Fruit fly (Drosophila melanogaster): Measurements from ENCODE around the gene Acox3.

Acox3 gene

dm6 chr2L:6447581-6448333 is 446 bp downstream of the Acox3 start (continued):
- no peak for TF ChIP-seq Camta (GFP tag; optimal IDR thresholded peaks at IDR 0.05)
- no peak for TF ChIP-seq Fer3 (tag; optimal IDR thresholded peaks at IDR 0.05)
- TF ChIP-seq HLH4C (GFP tag; IDR thresholded peaks at IDR 0.05; ENCODE audit: partially characterized antibody) = 0 out of 3 replicates have a peak, but pooled peaks have one; percentile 26
- no peak for TF ChIP-seq Hand (GFP tag; optimal IDR thresholded peaks at IDR 0.05)
- TF ChIP-seq CG2199 (GFP tag; IDR thresholded peaks at IDR 0.05) = no peak
- peak; percentile 88 for TF ChIP-seq CG2116 (GFP tag; optimal IDR thresholded peaks at IDR 0.05)
- peak; percentile 84 for TF ChIP-seq Hey (tag; optimal IDR thresholded peaks at IDR 0.05)
- no peak for TF ChIP-seq lbe (GFP tag; optimal IDR thresholded peaks at IDR 0.05)
- TF ChIP-seq CG17802 (tag; optimal IDR thresholded peaks at IDR 0.05) = no peak
- TF ChIP-seq slbo (GFP tag; IDR thresholded peaks at IDR 0.05) = no peak
- TF ChIP-seq danr (GFP tag; IDR thresholded peaks at IDR 0.05) = no peak
- TF ChIP-seq gcm (GFP tag; optimal IDR thresholded peaks at IDR 0.05) = peak; percentile 20
- no peak for TF ChIP-seq Kr (GFP tag; optimal IDR thresholded peaks at IDR 0.05)
- TF ChIP-seq Dad (GFP tag; optimal IDR thresholded peaks at IDR 0.05) = no peak
- 0 out of 2 replicates have a peak, but pooled peaks have one; percentile 18 for TF ChIP-seq ara (GFP tag; IDR thresholded peaks at IDR 0.05)
- no peak for TF ChIP-seq mld (GFP tag; IDR thresholded peaks at IDR 0.05; ENCODE audit: partially characterized antibody)
- TF ChIP-seq trem (tag; optimal IDR thresholded peaks at IDR 0.05) = no peak
- TF ChIP-seq cad (GFP tag; optimal IDR thresholded peaks at IDR 0.05) = no peak
- TF ChIP-seq ERR (GFP tag; optimal IDR thresholded peaks at IDR 0.05) = no peak
- peak; percentile 99 for TF ChIP-seq CG5180 (GFP tag; optimal IDR thresholded peaks at IDR 0.05)
- TF ChIP-seq CG11398 (GFP tag; optimal IDR thresholded peaks at IDR 0.05) = no peak
- no peak for TF ChIP-seq emc (GFP tag; optimal IDR thresholded peaks at IDR 0.05)
- TF ChIP-seq Mes4 (GFP tag; optimal IDR thresholded peaks at IDR 0.05) = no peak
- no peak for TF ChIP-seq gt (GFP tag; IDR thresholded peaks at IDR 0.05)
- TF ChIP-seq org-1 (GFP tag; optimal IDR thresholded peaks at IDR 0.05) = no peak
- no peak for TF ChIP-seq croc (GFP tag; conservative IDR thresholded peaks at IDR 0.05)
- TF ChIP-seq CHES-1-like (GFP tag; optimal IDR thresholded peaks at IDR 0.05) = no peak
- peak; percentile 18 for TF ChIP-seq BtbVII (GFP tag; optimal IDR thresholded peaks at IDR 0.05)
- TF ChIP-seq CG10543 (GFP tag; optimal IDR thresholded peaks at IDR 0.05) = peak; percentile 45
- peak; percentile 24 for TF ChIP-seq lab (GFP tag; optimal IDR thresholded peaks at IDR 0.05)
- no peak for TF ChIP-seq CG1024 (GFP tag; IDR thresholded peaks at IDR 0.05)
- no peak for TF ChIP-seq Tbp (GFP tag; optimal IDR thresholded peaks at IDR 0.05)
- TF ChIP-seq pb (GFP tag; optimal IDR thresholded peaks at IDR 0.05) = no peak
- no peak for TF ChIP-seq H2.0 (GFP tag; IDR thresholded peaks at IDR 0.05)
- TF ChIP-seq lilli (GFP tag; optimal IDR thresholded peaks at IDR 0.05) = no peak
- no peak for TF ChIP-seq D19A (tag; optimal IDR thresholded peaks at IDR 0.05)
- TF ChIP-seq Doc3 (GFP tag; IDR thresholded peaks at IDR 0.05; ENCODE audit: partially characterized antibody) = no peak
- no peak for TF ChIP-seq CG13424 (tag; optimal IDR thresholded peaks at IDR 0.05)
- TF ChIP-seq CG7271 (tag; optimal IDR thresholded peaks at IDR 0.05) = no peak
- no peak for TF ChIP-seq CG3847 (GFP tag; IDR thresholded peaks at IDR 0.05)
- TF ChIP-seq CG10959 (GFP tag; IDR thresholded peaks at IDR 0.05) = no peak
- no peak for TF ChIP-seq dmrt11E (tag; optimal IDR thresholded peaks at IDR 0.05)
- no peak for TF ChIP-seq Lpt (GFP tag; optimal IDR thresholded peaks at IDR 0.05)
- TF ChIP-seq CG2202 (tag; optimal IDR thresholded peaks at IDR 0.05) = no peak
- no peak for TF ChIP-seq CG1602 (GFP tag; optimal IDR thresholded peaks at IDR 0.05)
- no peak for TF ChIP-seq dysf (GFP tag; IDR thresholded peaks at IDR 0.05)
- no peak for TF ChIP-seq CG14441 (GFP tag; IDR thresholded peaks at IDR 0.05)
- no peak for TF ChIP-seq ATbp (GFP tag; optimal IDR thresholded peaks at IDR 0.05)
- no peak for TF ChIP-seq CG15269 (tag; optimal IDR thresholded peaks at IDR 0.05)
- no peak for TF ChIP-seq CG9609 (GFP tag; optimal IDR thresholded peaks at IDR 0.05)

Data from whole organism, embryonic.